Fruit fly (Drosophila melanogaster) whole organism: ENCODE data around the gene CG5245.

Experiments
- CG8478 ChIP-seq: fragments of >200 bp; optimal IDR thresholded peaks from 2 replicates; lab custom pipeline; 2018; ENCODE audit warnings: inconsistent platforms
- EcR ChIP-seq, 2 experiments: fragments of >200 bp; optimal IDR thresholded peaks; 2 replicates each; lab custom pipeline; 2017; ENCODE audit warnings: missing biosample characterization in 2 of 2, missing genetic modification characterization in 2 of 2, missing genetic modification reagents in 2 of 2
- pan ChIP-seq: fragments of >200 bp; optimal IDR thresholded peaks from 2 replicates; lab custom pipeline; 2017
- psq ChIP-seq: fragments of >200 bp; optimal IDR thresholded peaks from 2 replicates; lab custom pipeline; 2017

dm6 chr3R:12429120-12429610 lies at the start of gene CG5245, which contains the start of gene CG5641:
- TF ChIP-seq CG8478 (lab: Kevin White, UChicago): no peak
- no peak for TF ChIP-seq pan (lab: Kevin White, UChicago)
- no peak for TF ChIP-seq psq (lab: Kevin White, UChicago)
- no peak for TF ChIP-seq EcR (GFP tag; optimal IDR thresholded peaks at IDR 0.05; lab: Kevin White, UChicago)
